Fruit fly (Drosophila melanogaster): ENCODE results near the gene CG11672.

The CG11672 gene

DNA sequence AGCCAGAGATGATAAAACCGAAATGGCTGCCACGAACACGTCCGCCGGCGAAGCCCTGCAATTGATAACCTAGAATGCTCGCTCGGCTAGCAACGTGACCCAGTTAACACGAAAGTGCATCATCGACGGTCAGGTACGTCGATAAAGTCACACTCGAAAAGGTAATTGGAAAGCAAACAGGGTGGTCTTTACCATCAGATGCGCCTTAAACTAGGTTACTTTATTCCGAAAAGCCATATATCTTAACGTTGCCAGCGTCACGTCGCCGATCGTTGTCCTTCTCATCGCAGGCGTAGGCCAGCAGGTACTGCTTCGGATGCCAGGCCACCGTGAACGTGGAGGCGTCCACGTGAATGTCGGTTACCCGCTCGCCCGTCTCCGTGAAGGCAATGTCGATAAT lies 16.9 kb upstream of the CG11672 start:
- TF ChIP-seq CG32121 (GFP tag; IDR thresholded peaks at IDR 0.05) (no peak), EcR (GFP tag; optimal IDR thresholded peaks at IDR 0.05) (no peak), CG8301 (tag; optimal IDR thresholded peaks at IDR 0.05) (no peak), rn (GFP tag; IDR thresholded peaks at IDR 0.05) (no peak), CG17806 (tag; optimal IDR thresholded peaks at IDR 0.05) (no peak), Pif1A (GFP tag; optimal IDR thresholded peaks at IDR 0.05) (no peak), CG34367 (tag; optimal IDR thresholded peaks at IDR 0.05) (no peak), Ets98B (GFP tag; IDR thresholded peaks at IDR 0.05) (no peak), fd96Ca (GFP tag; IDR thresholded peaks at IDR 0.05) (no peak), gl (tag; optimal IDR thresholded peaks at IDR 0.05) (no peak), CG13204 (GFP tag; optimal IDR thresholded peaks at IDR 0.05) (no peak)

- no peak for TF ChIP-seq CG34367 (tag; optimal IDR thresholded peaks at IDR 0.05)
- TF ChIP-seq CG14655 (GFP tag; optimal IDR thresholded peaks at IDR 0.05), result no peak
- TF ChIP-seq CG10348 (GFP tag; IDR thresholded peaks at IDR 0.05), result no peak
- TF ChIP-seq D1 (tag; optimal IDR thresholded peaks at IDR 0.05), result no peak
- no peak for TF ChIP-seq CG32121 (GFP tag; IDR thresholded peaks at IDR 0.05)
- TF ChIP-seq CG4496 (GFP tag; IDR thresholded peaks at IDR 0.05), result no peak
- no peak for TF ChIP-seq CG8301 (tag; optimal IDR thresholded peaks at IDR 0.05)
- TF ChIP-seq rn (GFP tag; IDR thresholded peaks at IDR 0.05), result no peak
- no peak for TF ChIP-seq fd96Ca (GFP tag; IDR thresholded peaks at IDR 0.05)
- TF ChIP-seq Snoo (tag; optimal IDR thresholded peaks at IDR 0.05), result no peak
- no peak for TF ChIP-seq gl (tag; optimal IDR thresholded peaks at IDR 0.05)
- no peak for TF ChIP-seq CG17806 (tag; optimal IDR thresholded peaks at IDR 0.05)
- no peak for TF ChIP-seq Ets98B (GFP tag; IDR thresholded peaks at IDR 0.05)
- no peak for TF ChIP-seq Pif1B (GFP tag; optimal IDR thresholded peaks at IDR 0.05)
- no peak for TF ChIP-seq CG13204 (GFP tag; optimal IDR thresholded peaks at IDR 0.05)
- TF ChIP-seq CG8159 (tag; optimal IDR thresholded peaks at IDR 0.05), result no peak
- no peak for TF ChIP-seq EcR (GFP tag; optimal IDR thresholded peaks at IDR 0.05)
- TF ChIP-seq CG9948 (tag; optimal IDR thresholded peaks at IDR 0.05), result no peak
- no peak for TF ChIP-seq Pif1A (GFP tag; optimal IDR thresholded peaks at IDR 0.05)
- no peak for TF ChIP-seq CG15710 (tag; optimal IDR thresholded peaks at IDR 0.05)
Observed at dm6 chr3R:8306927-8307261, 16.5 kb upstream of the CG11672 start.

DNA sequence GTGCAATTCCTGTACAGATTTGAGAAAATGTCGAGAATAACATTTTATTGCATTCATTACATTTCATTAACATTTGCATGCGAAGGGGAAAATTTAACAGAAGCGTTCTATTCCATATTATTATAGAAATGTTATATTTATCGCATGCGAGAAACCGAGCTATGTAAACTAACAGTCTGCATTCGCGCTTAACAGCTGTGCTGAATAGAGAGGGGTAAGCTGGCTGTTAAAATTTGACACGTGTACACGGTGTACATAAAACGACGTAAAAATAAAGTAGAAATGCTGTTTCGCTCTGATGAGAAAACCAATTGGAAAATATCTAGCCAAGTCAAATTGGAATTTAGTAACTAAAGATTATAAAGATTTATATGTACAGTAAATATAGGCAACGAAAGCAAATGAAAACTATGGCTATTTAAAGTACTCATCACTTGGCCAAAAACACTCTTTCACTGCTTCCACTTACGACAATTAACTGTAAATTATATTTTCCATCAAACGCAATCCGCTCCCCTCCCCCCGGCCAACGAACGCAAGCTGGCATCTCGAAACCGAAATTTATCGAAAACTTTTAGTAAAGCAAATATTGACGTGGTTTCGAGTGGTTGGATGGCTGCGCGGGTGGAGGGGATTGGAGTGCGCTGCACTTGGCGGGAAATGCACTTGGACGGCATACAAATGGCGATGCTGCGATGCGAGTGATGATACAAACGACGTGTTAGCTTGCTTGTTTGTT lies 16.0 kb upstream of the CG11672 start:
- TF ChIP-seq EcR (GFP tag; optimal IDR thresholded peaks at IDR 0.05) (no peak), CG4496 (GFP tag; IDR thresholded peaks at IDR 0.05) (no peak), rn (GFP tag; IDR thresholded peaks at IDR 0.05) (no peak)

dm6 chr3R:8305110-8305509 lies 14.7 kb upstream of the CG11672 start, which contains the start of gene Sgt1:
TSS of gene Sgt1 (minus strand) at chr3R:8305274.
- TF ChIP-seq Pif1A (GFP tag; optimal IDR thresholded peaks at IDR 0.05) (no peak), CG32121 (GFP tag; IDR thresholded peaks at IDR 0.05) (0 out of 2 replicates have a peak, but pooled peaks have one; percentile 11), rn (GFP tag; IDR thresholded peaks at IDR 0.05) (no peak)

dm6 chr3R:8303848-8304247 lies 13.5 kb upstream of the CG11672 start, which contains the start of gene nac:
TSS of gene nac (minus strand) at chr3R:8304023.
- TF ChIP-seq D1 (tag; optimal IDR thresholded peaks at IDR 0.05), result peak; percentile 37
- no peak for TF ChIP-seq CG4496 (GFP tag; IDR thresholded peaks at IDR 0.05)
- TF ChIP-seq CG32121 (GFP tag; IDR thresholded peaks at IDR 0.05), result peak; percentile 32; the same call in 1 of the 2 replicates
- peak; percentile 7; the same call in 1 of the 2 replicates for TF ChIP-seq Ets98B (GFP tag; IDR thresholded peaks at IDR 0.05)
- TF ChIP-seq EcR (GFP tag; optimal IDR thresholded peaks at IDR 0.05), result peak; percentile 25

dm6 chr3R:8300928-8301752 lies 10.8 kb upstream of the CG11672 start, which contains the start of the genes CG9626 and mRpL1:
TSS of gene CG9626 (minus strand) at chr3R:8300978.
TSS of gene mRpL1 (plus strand) at chr3R:8301440.
- TF ChIP-seq CG8159 (tag; optimal IDR thresholded peaks at IDR 0.05) (no peak), CG4496 (GFP tag; IDR thresholded peaks at IDR 0.05) (peak; percentile 53; the same call in 2 of the 3 replicates)

dm6 chr3R:8292034-8292433 lies 1.7 kb upstream of the CG11672 start, which contains the start of gene CG31463:
TSS of gene CG31463 (plus strand) at chr3R:8292335.
- TF ChIP-seq CG13204 (GFP tag; optimal IDR thresholded peaks at IDR 0.05), result no peak
